Worm (Caenorhabditis elegans): ENCODE data around the gene gst-28.
"Not testable (repeated sequence)": the region's sequence is repeated elsewhere in the genome, so short reads cannot be mapped to it uniquely, and the experiment has no call there.

gst-28 gene

ce11 chrII:15173174-15173573, 5.8 kb upstream of the gst-28 start (continued):
- TF ChIP-seq nhr-11 (tag; optimal IDR thresholded peaks at IDR 0.05) (no peak), ztf-1 (GFP tag; conservative IDR thresholded peaks at IDR 0.05) (no peak), alr-1 (tag; optimal IDR thresholded peaks at IDR 0.05) (no peak), fos-1 (tag; optimal IDR thresholded peaks at IDR 0.05) (peak; percentile 1), nhr-237 (tag; optimal IDR thresholded peaks at IDR 0.05) (no peak), elt-1 (tag; optimal IDR thresholded peaks at IDR 0.05) (no peak), lin-13 (GFP tag; optimal IDR thresholded peaks at IDR 0.05) (no peak)

- not testable (repeated sequence) for TF ChIP-seq dmd-4, sem-4, snpc-4 (tag; optimal IDR thresholded peaks at IDR 0.05)
These were observed 4.4 kb upstream of the gst-28 start, which contains the start of gene gst-39 for ce11 chrII:15171816-15172215. gst-39 (minus strand) TSS chrII:15171916.

- TF ChIP-seq fos-1 (tag; optimal IDR thresholded peaks at IDR 0.05) (no peak), sma-3 (GFP tag; optimal IDR thresholded peaks at IDR 0.05) (no peak), mdl-1 (tag; optimal IDR thresholded peaks at IDR 0.05) (no peak)
These were observed 2.5 kb upstream of the gst-28 start, which contains the start of gene gst-29 for ce11 chrII:15169811-15170282. gst-29 (minus strand) TSS chrII:15169861.

ce11 chrII:15165681-15166235, 1.6 kb downstream of the gst-28 start, which contains the start of gene gst-27:
gst-27 (minus strand) TSS chrII:15165731.
- TF ChIP-seq gmeb-1 (tag; optimal IDR thresholded peaks at IDR 0.05) = peak; percentile 75
- no peak for TF ChIP-seq nhr-23 (tag; optimal IDR thresholded peaks at IDR 0.05)
- TF ChIP-seq unc-39 (tag; optimal IDR thresholded peaks at IDR 0.05) = no peak
- TF ChIP-seq ama-1 (optimal IDR thresholded peaks at IDR 0.05) = no peak
- TF ChIP-seq fos-1 (tag; optimal IDR thresholded peaks at IDR 0.05) = peak; percentile 85
- peak; percentile 92 for TF ChIP-seq crh-2 (tag; optimal IDR thresholded peaks at IDR 0.05)
- TF ChIP-seq ceh-16 (tag; optimal IDR thresholded peaks at IDR 0.05) = peak; percentile 26
- no peak for TF ChIP-seq unc-62 (GFP tag; optimal IDR thresholded peaks at IDR 0.05)
- TF ChIP-seq nhr-11 (tag; optimal IDR thresholded peaks at IDR 0.05) = no peak
- TF ChIP-seq F13H6.1 (tag; optimal IDR thresholded peaks at IDR 0.05) = peak; percentile 70
- peak; percentile 72 for TF ChIP-seq unc-55 (GFP tag; optimal IDR thresholded peaks at IDR 0.05)
- no peak for TF ChIP-seq ztf-11 (tag; optimal IDR thresholded peaks at IDR 0.05)
- TF ChIP-seq nhr-25 (tag; optimal IDR thresholded peaks at IDR 0.05) = peak; percentile 63
- TF ChIP-seq nhr-21 (tag; optimal IDR thresholded peaks at IDR 0.05) = peak; percentile 81
- TF ChIP-seq lin-11 (tag; optimal IDR thresholded peaks at IDR 0.05) = peak; percentile 69
- peak; percentile 62 for TF ChIP-seq snpc-4 (tag; optimal IDR thresholded peaks at IDR 0.05)
- TF ChIP-seq elt-1 (tag; optimal IDR thresholded peaks at IDR 0.05) = no peak
- TF ChIP-seq nhr-6 (tag; optimal IDR thresholded peaks at IDR 0.05) = no peak
- TF ChIP-seq lsy-2 (tag; optimal IDR thresholded peaks at IDR 0.05) = peak; percentile 62 to 78
- no peak for TF ChIP-seq aly-2 (tag; optimal IDR thresholded peaks at IDR 0.05)
- peak; percentile 72 for TF ChIP-seq mab-5 (tag; optimal IDR thresholded peaks at IDR 0.05)
- TF ChIP-seq nhr-12 (tag; optimal IDR thresholded peaks at IDR 0.05) = no peak
- peak; percentile 81 for TF ChIP-seq ztf-4 (tag; optimal IDR thresholded peaks at IDR 0.05)
- TF ChIP-seq nhr-77 (tag; optimal IDR thresholded peaks at IDR 0.05) = peak; percentile 80
- peak; percentile 65 for TF ChIP-seq zag-1 (tag; optimal IDR thresholded peaks at IDR 0.05)
- peak; percentile 47 for TF ChIP-seq egl-27 (tag; optimal IDR thresholded peaks at IDR 0.05)
- TF ChIP-seq sma-3 (GFP tag; optimal IDR thresholded peaks at IDR 0.05) = peak; percentile 82
- peak; percentile 29 to 48 for TF ChIP-seq mdl-1 (tag; optimal IDR thresholded peaks at IDR 0.05)
- TF ChIP-seq sem-4 (tag; optimal IDR thresholded peaks at IDR 0.05) = peak; percentile 61
- no peak for TF ChIP-seq ZK546.5 (tag; optimal IDR thresholded peaks at IDR 0.05)
- TF ChIP-seq sma-9 (GFP tag; optimal IDR thresholded peaks at IDR 0.05) = peak; percentile 83
- TF ChIP-seq sma-9 (tag; optimal IDR thresholded peaks at IDR 0.05) = no peak
- peak; percentile 84 for TF ChIP-seq C34F6.9 (tag; optimal IDR thresholded peaks at IDR 0.05)
- no peak for TF ChIP-seq elt-3 (tag; optimal IDR thresholded peaks at IDR 0.05)
- peak; percentile 27 for TF ChIP-seq ceh-82 (tag; optimal IDR thresholded peaks at IDR 0.05)
- TF ChIP-seq lin-13 (GFP tag; optimal IDR thresholded peaks at IDR 0.05) = peak; percentile 86
- TF ChIP-seq nhr-129 (tag; optimal IDR thresholded peaks at IDR 0.05) = peak; percentile 94
- TF ChIP-seq blmp-1 (tag; optimal IDR thresholded peaks at IDR 0.05; ENCODE audit: insufficient read depth) = peak; percentile 7
- TF ChIP-seq Y55F3AM.14 (GFP tag; optimal IDR thresholded peaks at IDR 0.05) = peak; percentile 82
- no peak for TF ChIP-seq dmd-4 (tag; optimal IDR thresholded peaks at IDR 0.05)
- no peak for TF ChIP-seq nhr-10 (tag; optimal IDR thresholded peaks at IDR 0.05)
- no peak for TF ChIP-seq skn-1 (tag; optimal IDR thresholded peaks at IDR 0.05)

Measured in whole organism, L2 larva.